Worm (Caenorhabditis elegans): ENCODE measurements around the gene col-127.

The col-127 gene

ce11 chrIV:11266090-11266489 is at the start of gene col-127:
TSS of gene col-127 (minus strand) at chrIV:11266190.
- TF ChIP-seq daf-16 (GFP tag; optimal IDR thresholded peaks at IDR 0.05), result no peak
- TF ChIP-seq daf-16 (tag; optimal IDR thresholded peaks at IDR 0.05), result no peak
- no peak for TF ChIP-seq nhr-76 (tag; optimal IDR thresholded peaks at IDR 0.05)
- no peak for TF ChIP-seq nhr-77 (tag; optimal IDR thresholded peaks at IDR 0.05)
- no peak for TF ChIP-seq zfp-2 (tag; optimal IDR thresholded peaks at IDR 0.05)
- TF ChIP-seq madf-5 (GFP tag; IDR thresholded peaks at IDR 0.05), result no peak
- TF ChIP-seq nhr-25 (tag; optimal IDR thresholded peaks at IDR 0.05; ENCODE audit: borderline replicate concordance, insufficient read depth), result no peak

ce11 chrIV:11315688-11316087 is 49.7 kb upstream of the col-127 start:
- TF ChIP-seq Y5F2A.4 (GFP tag; optimal IDR thresholded peaks at IDR 0.05) (no peak), unc-130 (GFP tag; optimal IDR thresholded peaks at IDR 0.05) (no peak), zag-1 (tag; optimal IDR thresholded peaks at IDR 0.05) (no peak), ceh-32 (tag; optimal IDR thresholded peaks at IDR 0.05; ENCODE audit: poor library complexity) (no peak), nhr-111 (GFP tag; optimal IDR thresholded peaks at IDR 0.05) (no peak), Y75B8A.6 (GFP tag; IDR thresholded peaks at IDR 0.05) (no peak), ces-1 (GFP tag; optimal IDR thresholded peaks at IDR 0.05) (no peak), duxl-1 (tag; optimal IDR thresholded peaks at IDR 0.05; ENCODE audit: poor library complexity) (no peak), egl-27 (tag; optimal IDR thresholded peaks at IDR 0.05) (no peak), attf-4 (tag; optimal IDR thresholded peaks at IDR 0.05) (no peak), hlh-11 (tag; optimal IDR thresholded peaks at IDR 0.05) (no peak), nhr-28 (tag; optimal IDR thresholded peaks at IDR 0.05) (no peak)

- no peak for TF ChIP-seq nhr-6 (tag; optimal IDR thresholded peaks at IDR 0.05)
- no peak for TF ChIP-seq lir-3 (tag; optimal IDR thresholded peaks at IDR 0.05)
- peak; percentile 74 for TF ChIP-seq unc-130 (GFP tag; optimal IDR thresholded peaks at IDR 0.05)
- TF ChIP-seq mes-2 (tag; optimal IDR thresholded peaks at IDR 0.05; ENCODE audit: poor library complexity, severe bottlenecking), result peak; percentile 97
- TF ChIP-seq lsy-2 (tag; optimal IDR thresholded peaks at IDR 0.05), result peak in 1 of 2 experiments; percentile 80
- TF ChIP-seq hif-1 (tag; optimal IDR thresholded peaks at IDR 0.05), result peak in 1 of 2 experiments; percentile 72
- peak; percentile 32 for TF ChIP-seq hlh-30 (tag; optimal IDR thresholded peaks at IDR 0.05; ENCODE audit: insufficient read depth)
- no peak for TF ChIP-seq gei-8 (GFP tag; optimal IDR thresholded peaks at IDR 0.05)
- peak; percentile 46 for TF ChIP-seq mep-1 (tag; optimal IDR thresholded peaks at IDR 0.05)
- peak; percentile 43 for TF ChIP-seq lin-38 (GFP tag; IDR thresholded peaks at IDR 0.05)
- TF ChIP-seq rbr-2 (tag; optimal IDR thresholded peaks at IDR 0.05), result peak; percentile 29
- peak; percentile 63 for TF ChIP-seq dve-1 (tag; optimal IDR thresholded peaks at IDR 0.05; ENCODE audit: insufficient read depth)
- no peak for TF ChIP-seq daf-16 (GFP tag; optimal IDR thresholded peaks at IDR 0.05)
- peak; percentile 62 for TF ChIP-seq daf-16 (tag; optimal IDR thresholded peaks at IDR 0.05)
- TF ChIP-seq dpl-1 (GFP tag; optimal IDR thresholded peaks at IDR 0.05), result peak; percentile 59
- peak; percentile 23; the same call in 1 of the 2 replicates for TF ChIP-seq dmd-6 (GFP tag; IDR thresholded peaks at IDR 0.05)
Measured at ce11 chrIV:11314885-11315284, 48.9 kb upstream of the col-127 start, which contains the start of the genes B0035.3, B0035.22 and pfd-4. TSS of gene B0035.3 (minus strand) at chrIV:11314998. TSS of gene B0035.22 (plus strand) at chrIV:11315153. TSS of gene pfd-4 (plus strand) at chrIV:11315207.

- TF ChIP-seq lin-1 (GFP tag; IDR thresholded peaks at IDR 0.05), result no peak
- TF ChIP-seq nhr-237 (tag; optimal IDR thresholded peaks at IDR 0.05), result no peak
- TF ChIP-seq nhr-28 (tag; optimal IDR thresholded peaks at IDR 0.05), result no peak
- no peak for TF ChIP-seq dmd-6 (GFP tag; IDR thresholded peaks at IDR 0.05)
- TF ChIP-seq ceh-32 (tag; optimal IDR thresholded peaks at IDR 0.05; ENCODE audit: poor library complexity), result no peak
- TF ChIP-seq R02D3.7 (tag; optimal IDR thresholded peaks at IDR 0.05), result no peak
- TF ChIP-seq lin-38 (GFP tag; IDR thresholded peaks at IDR 0.05), result no peak
- TF ChIP-seq ces-1 (GFP tag; optimal IDR thresholded peaks at IDR 0.05), result no peak
- no peak for TF ChIP-seq nhr-10 (tag; optimal IDR thresholded peaks at IDR 0.05)
Measured at ce11 chrIV:11313880-11314279, 47.9 kb upstream of the col-127 start, which contains the start of gene dnj-2. TSS of gene dnj-2 (minus strand) at chrIV:11313980.
